Fruit fly (Drosophila melanogaster): Measurements from ENCODE around the gene CG1317.

dm6 chr3L:2409289-2409688, 37.5 kb upstream of the CG1317 start:
- TF ChIP-seq Myc (optimal IDR thresholded peaks at IDR 0.05) (no peak), Sin3A (optimal IDR thresholded peaks at IDR 0.05) (no peak), psq (optimal IDR thresholded peaks at IDR 0.05) (no peak), ttk (optimal IDR thresholded peaks at IDR 0.05) (no peak)

Measured in Kc167 (cell line).